Worm (Caenorhabditis elegans): ENCODE results near the gene C07A12.7.

DNA sequence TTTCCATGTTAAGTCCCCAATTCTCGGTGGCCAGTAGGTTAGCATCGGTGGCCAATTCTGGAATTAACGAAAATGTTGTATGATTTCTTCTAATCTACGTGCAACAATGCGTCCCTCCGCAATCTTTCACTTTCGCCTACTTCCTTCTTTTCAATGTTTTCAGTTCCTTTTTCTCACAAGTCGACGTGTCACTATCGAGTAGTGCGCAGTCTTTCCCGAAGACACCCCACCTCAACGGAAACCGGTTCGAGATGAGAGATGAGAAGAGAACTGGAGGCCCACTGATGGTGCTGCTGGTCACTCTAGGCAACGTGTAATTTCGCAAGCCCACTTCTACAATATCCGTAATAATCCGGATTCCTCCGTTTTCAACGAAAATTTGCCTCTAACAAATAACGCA lies 2.0 kb downstream of the C07A12.7 start:
- TF ChIP-seq snpc-4 (tag; optimal IDR thresholded peaks at IDR 0.05) (no peak), jun-1 (tag; optimal IDR thresholded peaks at IDR 0.05) (no peak), unc-62 (GFP tag; optimal IDR thresholded peaks at IDR 0.05 in 1 of 2) (peak in 1 of 2 experiments; percentile 16), unc-62 (tag; optimal IDR thresholded peaks at IDR 0.05) (no peak), skn-1 (tag; optimal IDR thresholded peaks at IDR 0.05) (no peak), ctbp-1 (GFP tag; IDR thresholded peaks at IDR 0.05) (no peak), hmg-1.1 (GFP tag; IDR thresholded peaks at IDR 0.05) (no peak), unc-130 (GFP tag; optimal IDR thresholded peaks at IDR 0.05) (no peak), ceh-28 (tag; optimal IDR thresholded peaks at IDR 0.05) (no peak), ces-1 (GFP tag; optimal IDR thresholded peaks at IDR 0.05) (no peak), nhr-76 (tag; optimal IDR thresholded peaks at IDR 0.05) (no peak), aly-2 (tag; optimal IDR thresholded peaks at IDR 0.05) (no peak), lin-38 (GFP tag; IDR thresholded peaks at IDR 0.05) (no peak)
